Worm (Caenorhabditis elegans) whole organism, L1 larva: ENCODE data around the gene W06A7.4.

Experiments
- C16A3.4 ChIP-seq: fragments of 150-350 bp; optimal IDR thresholded peaks from 2 replicates; lab custom pipeline; 2014; ENCODE audit warnings: missing biosample characterization, missing genetic modification characterization
- C34B4.2 ChIP-seq: sonication (generic microtip); optimal IDR thresholded peaks from 2 replicates; lab custom pipeline; 2017; ENCODE audit warnings: mild to moderate bottlenecking, missing genetic modification characterization, missing compliant biosample characterization
- F16B12.6 ChIP-seq: fragments of 150-350 bp; optimal IDR thresholded peaks from 2 replicates; lab custom pipeline; 2014; ENCODE audit warnings: missing biosample characterization, missing genetic modification characterization
- alr-1 ChIP-seq: fragments of 200-800 bp; sonication (Bioruptor generic); optimal IDR thresholded peaks from 2 replicates; lab custom pipeline; 2018; ENCODE audit warnings: borderline replicate concordance, mild to moderate bottlenecking, missing genetic modification characterization, missing compliant biosample characterization
- aly-2 ChIP-seq: fragments of 150-350 bp; optimal IDR thresholded peaks from 2 replicates; lab custom pipeline; 2014; ENCODE audit warnings: missing biosample characterization, missing genetic modification characterization
- blmp-1 ChIP-seq: fragments of 150-350 bp; optimal IDR thresholded peaks from 2 replicates; lab custom pipeline; 2014; ENCODE audit warnings: missing biosample characterization, missing genetic modification characterization
- ceh-63 ChIP-seq: fragments of 200-800 bp; sonication (Bioruptor generic); optimal IDR thresholded peaks from 2 replicates; lab custom pipeline; 2018; ENCODE audit warnings: mild to moderate bottlenecking, missing genetic modification characterization, missing compliant biosample characterization
- ceh-82 ChIP-seq, 3 experiments: fragments of 150-350 bp in 1 of 3; sonication (generic microtip) in 2 of 3; optimal IDR thresholded peaks; 2 replicates each; lab custom pipeline; 2014 to 2017; ENCODE audit warnings: missing biosample characterization in 3 of 3, missing genetic modification characterization in 3 of 3
- ceh-88 ChIP-seq: fragments of 200-800 bp; sonication (Bioruptor generic); IDR thresholded peaks from 2 replicates; pipeline ENCODE4 v1.3.6; 2022; ENCODE audit warnings: missing genetic modification characterization, missing compliant biosample characterization
- ceh-90 ChIP-seq: sonication (generic microtip); optimal IDR thresholded peaks from 2 replicates; lab custom pipeline; 2016; ENCODE audit warnings: missing genetic modification characterization, missing compliant biosample characterization
- efl-3 ChIP-seq: fragments of 200-800 bp; sonication (Bioruptor generic); optimal IDR thresholded peaks from 2 replicates; lab custom pipeline; 2018; ENCODE audit warnings: mild to moderate bottlenecking, missing genetic modification characterization, missing compliant biosample characterization
- egl-27 ChIP-seq, 2 experiments: fragments of 150-350 bp in 1 of 2; sonication (generic microtip); optimal IDR thresholded peaks; 3 replicates each; lab custom pipeline; 2017 to 2018; ENCODE audit warnings: missing biosample characterization in 2 of 2, missing genetic modification characterization in 2 of 2, missing genetic modification reagents in 2 of 2
- elt-3 ChIP-seq, 6 experiments: fragments of 150-350 bp in 1 of 6; sonication (generic microtip); optimal IDR thresholded peaks; 2 replicates each; lab custom pipeline; 2017 to 2018; ENCODE audit warnings: missing biosample characterization in 6 of 6, missing genetic modification characterization in 6 of 6, inconsistent platforms in 1 of 6
- ets-5 ChIP-seq: fragments of 200-800 bp; sonication (Bioruptor generic); IDR thresholded peaks from 2 replicates; pipeline ENCODE4 v1.3.6; 2022; ENCODE audit warnings: missing genetic modification characterization, missing compliant biosample characterization
- fkh-10 ChIP-seq: sonication (generic microtip); optimal IDR thresholded peaks from 2 replicates; lab custom pipeline; 2017; ENCODE audit warnings: missing biosample characterization, missing genetic modification reagents, missing genetic modification characterization
- grh-1 ChIP-seq: fragments of 200-800 bp; sonication (Bioruptor generic); IDR thresholded peaks from 2 replicates; pipeline ENCODE4 v1.3.6; 2022; ENCODE audit warnings: missing genetic modification reagents, missing genetic modification characterization, missing compliant biosample characterization
- hlh-4 ChIP-seq: sonication (generic microtip); optimal IDR thresholded peaks from 2 replicates; lab custom pipeline; 2016; ENCODE audit warnings: mild to moderate bottlenecking, missing genetic modification characterization, missing compliant biosample characterization
- hpl-2 ChIP-seq: fragments of 150-350 bp; optimal IDR thresholded peaks from 2 replicates; lab custom pipeline; 2014; ENCODE audit warnings: missing biosample characterization, missing genetic modification reagents, missing genetic modification characterization
- irx-1 ChIP-seq: sonication (generic microtip); optimal IDR thresholded peaks from 2 replicates; lab custom pipeline; 2016; ENCODE audit warnings: missing genetic modification characterization, missing compliant biosample characterization
- jun-1 ChIP-seq: fragments of 150-350 bp; optimal IDR thresholded peaks from 2 replicates; lab custom pipeline; 2014; ENCODE audit warnings: missing biosample characterization, missing genetic modification reagents, missing genetic modification characterization
- lin-13 ChIP-seq: fragments of 150-350 bp; optimal IDR thresholded peaks from 2 replicates; lab custom pipeline; 2014; ENCODE audit warnings: missing biosample characterization, missing genetic modification reagents, missing genetic modification characterization
- lin-14 ChIP-seq: fragments of 200-800 bp; sonication (Bioruptor generic); optimal IDR thresholded peaks from 2 replicates; lab custom pipeline; 2018; ENCODE audit warnings: mild to moderate bottlenecking, missing genetic modification characterization, moderate library complexity, missing compliant biosample characterization
- lin-15B ChIP-seq: fragments of 150-350 bp; sonication (generic microtip); optimal IDR thresholded peaks from 3 replicates; lab custom pipeline; 2014; ENCODE audit warnings: missing biosample characterization, missing genetic modification characterization
- lin-35 ChIP-seq, 2 experiments: fragments of 150-350 bp; optimal IDR thresholded peaks; 2 replicates each; lab custom pipeline; 2014; ENCODE audit warnings: missing biosample characterization in 2 of 2, missing genetic modification characterization in 2 of 2, missing genetic modification reagents in 2 of 2
- lsy-2 ChIP-seq, 2 experiments: fragments of 150-350 bp; optimal IDR thresholded peaks; 2 replicates each; lab custom pipeline; 2014; ENCODE audit warnings: missing biosample characterization in 2 of 2, missing genetic modification characterization in 2 of 2
- mab-9 ChIP-seq: fragments of 200-800 bp; sonication (Bioruptor generic); IDR thresholded peaks from 2 replicates; pipeline ENCODE4 v1.3.6; 2022; ENCODE audit warnings: missing genetic modification reagents, missing genetic modification characterization, missing compliant biosample characterization
- mdl-1 ChIP-seq, 2 experiments: fragments of 150-350 bp; optimal IDR thresholded peaks; 2 replicates each; lab custom pipeline; 2014 to 2017; ENCODE audit warnings: missing biosample characterization in 2 of 2, missing genetic modification characterization in 2 of 2, inconsistent platforms in 1 of 2
- nhr-11 ChIP-seq: fragments of 150-350 bp; optimal IDR thresholded peaks from 2 replicates; lab custom pipeline; 2014; ENCODE audit warnings: missing biosample characterization, missing genetic modification characterization
- nhr-12 ChIP-seq: sonication (generic microtip); optimal IDR thresholded peaks from 2 replicates; lab custom pipeline; 2017; ENCODE audit warnings: missing biosample characterization, missing genetic modification characterization
- nhr-19 ChIP-seq: fragments of 200-800 bp; sonication (Bioruptor generic); conservative IDR thresholded peaks from 2 replicates; pipeline ENCODE4 v1.3.6; 2022; ENCODE audit warnings: missing genetic modification characterization, missing compliant biosample characterization
- nhr-237 ChIP-seq: fragments of 150-350 bp; optimal IDR thresholded peaks from 2 replicates; lab custom pipeline; 2014; ENCODE audit warnings: missing biosample characterization, missing genetic modification characterization
- nhr-28 ChIP-seq: fragments of 150-350 bp; optimal IDR thresholded peaks from 2 replicates; lab custom pipeline; 2014; ENCODE audit warnings: missing biosample characterization, missing genetic modification characterization
- nhr-71 ChIP-seq: sonication (generic microtip); optimal IDR thresholded peaks from 2 replicates; lab custom pipeline; 2016; ENCODE audit warnings: mild to moderate bottlenecking, missing genetic modification characterization, moderate library complexity, missing compliant biosample characterization
- nhr-76 ChIP-seq: sonication (generic microtip); optimal IDR thresholded peaks from 2 replicates; lab custom pipeline; 2017; ENCODE audit warnings: missing biosample characterization, missing genetic modification characterization
- nhr-85 ChIP-seq: sonication (generic microtip); peaks from one replicate; lab custom pipeline; 2016; ENCODE audit warnings: missing genetic modification characterization, inconsistent platforms, missing compliant biosample characterization
- pag-3 ChIP-seq: sonication (generic microtip); optimal IDR thresholded peaks from 2 replicates; lab custom pipeline; 2017; ENCODE audit warnings: missing genetic modification characterization, mild to moderate bottlenecking, missing compliant biosample characterization, antibody characterized with exemption, borderline replicate concordance; ENCODE audit not compliant: insufficient read depth
- pqm-1 ChIP-seq: sonication (generic microtip); optimal IDR thresholded peaks from 3 replicates; lab custom pipeline; 2017; ENCODE audit warnings: missing biosample characterization, missing genetic modification characterization
- skn-1 ChIP-seq: fragments of 150-350 bp; optimal IDR thresholded peaks from 2 replicates; lab custom pipeline; 2014; ENCODE audit warnings: missing biosample characterization, missing genetic modification characterization
- snpc-4 ChIP-seq: fragments of 150-350 bp; optimal IDR thresholded peaks from 2 replicates; lab custom pipeline; 2014; ENCODE audit warnings: missing biosample characterization, missing genetic modification characterization
- sptf-1 ChIP-seq: fragments of 150-350 bp; optimal IDR thresholded peaks from 2 replicates; lab custom pipeline; 2014; ENCODE audit warnings: missing biosample characterization, missing genetic modification characterization
- tlp-1 ChIP-seq: fragments of 150-350 bp; optimal IDR thresholded peaks from 2 replicates; lab custom pipeline; 2014; ENCODE audit warnings: missing biosample characterization, missing genetic modification characterization
- unc-30 ChIP-seq: sonication (generic microtip); optimal IDR thresholded peaks from 2 replicates; lab custom pipeline; 2017; ENCODE audit warnings: missing biosample characterization, missing genetic modification characterization
- unc-86 ChIP-seq: sonication (generic microtip); optimal IDR thresholded peaks from 2 replicates; lab custom pipeline; 2016; ENCODE audit warnings: missing genetic modification characterization, missing compliant biosample characterization
- vab-15 ChIP-seq: sonication (generic microtip); optimal IDR thresholded peaks from 2 replicates; lab custom pipeline; 2017; ENCODE audit warnings: missing genotype, mild to moderate bottlenecking, missing genetic modification characterization, missing compliant biosample characterization
- xbp-1 ChIP-seq: sonication (generic microtip); optimal IDR thresholded peaks from 2 replicates; lab custom pipeline; 2016; ENCODE audit warnings: missing genetic modification characterization, missing compliant biosample characterization
- ztf-11 ChIP-seq, 2 experiments: sonication (generic microtip); optimal IDR thresholded peaks; 2 replicates each; lab custom pipeline; 2016 to 2017; ENCODE audit warnings: missing genetic modification characterization in 2 of 2, missing biosample characterization in 1 of 2, missing compliant biosample characterization in 1 of 2
- ztf-4 ChIP-seq: fragments of 150-350 bp; optimal IDR thresholded peaks from 2 replicates; lab custom pipeline; 2014; ENCODE audit warnings: missing biosample characterization, missing genetic modification characterization

Gene W06A7.4

ce11 chrV:14831460-14832120 lies 7.4 kb downstream of the W06A7.4 start (continued):
- TF ChIP-seq nhr-71 (tag; lab: Kevin White, UChicago) (peak; percentile 44), efl-3 (no peak), snpc-4 (tag; lab: Kevin White, UChicago) (no peak), lin-14 (GFP tag; lab: Kevin White, UChicago) (peak; percentile 62), ceh-82 (tag; optimal IDR thresholded peaks at IDR 0.05; lab: Kevin White, UChicago) (no peak), ceh-90 (tag; lab: Kevin White, UChicago) (no peak), vab-15 (tag; lab: Kevin White, UChicago) (no peak), nhr-28 (tag; lab: Kevin White, UChicago) (no peak), mab-9 (GFP tag; lab: Robert Waterston, UW) (no peak), lin-15B (tag; lab: Kevin White, UChicago) (no peak), ztf-11 (tag; optimal IDR thresholded peaks at IDR 0.05; lab: Kevin White, UChicago) (no peak), mdl-1 (tag; optimal IDR thresholded peaks at IDR 0.05; lab: Kevin White, UChicago) (no peak), ztf-4 (tag; lab: Kevin White, UChicago) (no peak), tlp-1 (tag; lab: Kevin White, UChicago) (no peak), nhr-19 (GFP tag; lab: Robert Waterston, UW) (peak; percentile 58), nhr-85 (tag; lab: Kevin White, UChicago) (peak; percentile 85), pag-3 (tag; lab: Kevin White, UChicago) (no peak)
- TF ChIP-seq, all 84 proteins: peak for 14

DNA sequence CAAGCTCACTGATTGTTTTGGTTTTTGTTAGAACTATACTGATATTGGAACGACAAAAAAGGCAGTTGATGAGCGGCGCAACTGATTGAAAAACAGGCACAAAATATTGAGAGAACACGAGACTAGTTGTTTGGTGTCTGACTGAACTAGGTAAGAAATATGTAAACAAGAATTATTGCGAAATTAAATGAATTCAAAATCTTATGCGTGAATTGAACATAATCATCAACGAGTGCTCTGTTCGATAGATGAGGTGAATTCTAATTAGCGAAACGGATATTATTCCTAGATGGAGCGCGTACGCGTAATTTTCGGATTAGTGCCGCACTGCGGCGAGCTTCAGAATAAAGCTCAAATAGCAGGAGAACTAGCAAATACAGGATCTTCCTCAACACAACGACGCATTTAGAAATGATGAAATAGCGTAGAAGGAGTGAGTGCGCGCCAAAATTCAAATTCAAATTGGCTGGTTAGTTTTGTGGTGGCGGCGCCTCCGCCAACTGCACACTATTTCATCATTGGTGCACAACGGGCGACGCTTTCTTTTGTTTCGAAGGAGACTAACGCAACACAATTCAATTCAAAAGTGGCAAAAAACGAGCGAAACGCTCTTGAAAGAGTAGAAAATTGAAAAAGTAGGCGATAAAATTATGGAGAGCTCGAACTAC lies 8.0 kb downstream of the W06A7.4 start:
- TF ChIP-seq ets-5 (GFP tag; lab: Robert Waterston, UW): no peak
- no peak for TF ChIP-seq pqm-1
- no peak for TF ChIP-seq nhr-11
- no peak for TF ChIP-seq blmp-1
- TF ChIP-seq elt-3 (tag; optimal IDR thresholded peaks at IDR 0.05; lab: Kevin White, UChicago): no peak
- no peak for TF ChIP-seq nhr-28 (tag; lab: Kevin White, UChicago)
- TF ChIP-seq lin-13 (GFP tag; lab: Kevin White, UChicago): no peak
- no peak for TF ChIP-seq C34B4.2 (tag; lab: Kevin White, UChicago)
- no peak for TF ChIP-seq jun-1 (tag; lab: Kevin White, UChicago)
- no peak for TF ChIP-seq C16A3.4
- no peak for TF ChIP-seq lsy-2 (tag; optimal IDR thresholded peaks at IDR 0.05; lab: Kevin White, UChicago)
- TF ChIP-seq unc-86 (tag; lab: Kevin White, UChicago): no peak
- TF ChIP-seq mdl-1 (tag; optimal IDR thresholded peaks at IDR 0.05; lab: Kevin White, UChicago): no peak
- no peak for TF ChIP-seq xbp-1 (tag; lab: Kevin White, UChicago)
- TF ChIP-seq unc-30 (tag; lab: Kevin White, UChicago): no peak
- no peak for TF ChIP-seq mab-9 (GFP tag; lab: Robert Waterston, UW)
- no peak for TF ChIP-seq ztf-11 (tag; optimal IDR thresholded peaks at IDR 0.05; lab: Kevin White, UChicago)
- TF ChIP-seq ceh-88 (GFP tag; lab: Robert Waterston, UW): no peak; the same call in 1 of the 2 replicates
- peak; percentile 59 for TF ChIP-seq fkh-10 (GFP tag; lab: Kevin White, UChicago)
- no peak for TF ChIP-seq irx-1 (tag; lab: Kevin White, UChicago)
- no peak for TF ChIP-seq ceh-63 (GFP tag; lab: Kevin White, UChicago)
- no peak for TF ChIP-seq egl-27 (tag; optimal IDR thresholded peaks at IDR 0.05; lab: Kevin White, UChicago)
- TF ChIP-seq hpl-2 (GFP tag; lab: Kevin White, UChicago): no peak
- TF ChIP-seq sptf-1 (tag; lab: Kevin White, UChicago): no peak
- TF ChIP-seq lin-14 (GFP tag; lab: Kevin White, UChicago): peak; percentile 23
- TF ChIP-seq lin-35 (GFP tag; optimal IDR thresholded peaks at IDR 0.05; lab: Kevin White, UChicago): peak in 1 of 2 experiments; percentile 7
- TF ChIP-seq alr-1 (tag; lab: Kevin White, UChicago): no peak
- no peak for TF ChIP-seq nhr-19 (GFP tag; lab: Robert Waterston, UW)
- TF ChIP-seq pag-3 (tag; lab: Kevin White, UChicago): no peak
- TF ChIP-seq vab-15 (tag; lab: Kevin White, UChicago): no peak
- TF ChIP-seq nhr-237: no peak
- no peak for TF ChIP-seq skn-1
- TF ChIP-seq hlh-4 (tag; lab: Kevin White, UChicago): no peak
- peak in 1 of 3 experiments; percentile 26 for TF ChIP-seq ceh-82 (tag; optimal IDR thresholded peaks at IDR 0.05; lab: Kevin White, UChicago)
- TF ChIP-seq grh-1 (GFP tag; lab: Robert Waterston, UW): no peak
- TF ChIP-seq F16B12.6 (tag; lab: Kevin White, UChicago): no peak
- TF ChIP-seq nhr-76: no peak
- no peak for TF ChIP-seq snpc-4 (tag; lab: Kevin White, UChicago)
- no peak for TF ChIP-seq aly-2
- no peak for TF ChIP-seq nhr-12 (tag; lab: Kevin White, UChicago)
